Worm (Caenorhabditis elegans): ENCODE measurements around the gene dsl-7.

DNA sequence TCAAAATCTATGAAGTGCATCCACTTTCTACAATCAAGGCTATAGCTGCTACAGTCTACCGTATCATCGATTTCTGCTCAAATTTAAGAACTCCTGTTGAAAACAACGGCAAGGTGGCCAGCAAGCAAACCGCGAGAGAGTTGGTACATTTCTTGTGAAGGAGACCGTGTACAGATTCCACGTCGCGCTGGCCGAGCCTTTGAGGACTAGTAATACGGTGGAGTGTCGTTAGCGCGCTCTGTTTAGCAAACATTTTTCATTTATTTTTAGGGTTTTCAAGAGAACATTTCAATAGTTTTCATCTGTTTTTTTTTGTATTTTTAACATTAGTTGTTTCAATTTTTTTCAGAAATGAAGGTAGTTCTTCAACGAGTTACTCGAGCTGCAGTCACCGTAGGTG is 40.7 kb upstream of the dsl-7 start, which contains the start of gene pqn-68:
- TF ChIP-seq nhr-179 (tag; optimal IDR thresholded peaks at IDR 0.05) (no peak), bed-1 (GFP tag; IDR thresholded peaks at IDR 0.05) (no peak), dox-1 (GFP tag; IDR thresholded peaks at IDR 0.05) (no peak), hsf-1 (GFP tag; IDR thresholded peaks at IDR 0.05) (no peak), ztf-26 (tag; optimal IDR thresholded peaks at IDR 0.05) (no peak), unc-62 (GFP tag; optimal IDR thresholded peaks at IDR 0.05) (no peak), nfya-2 (GFP tag; IDR thresholded peaks at IDR 0.05) (no peak), F52B5.7 (tag; optimal IDR thresholded peaks at IDR 0.05) (no peak), nhr-80 (tag; optimal IDR thresholded peaks at IDR 0.05) (no peak), aptf-3 (GFP tag; IDR thresholded peaks at IDR 0.05) (no peak), ama-1 (optimal IDR thresholded peaks at IDR 0.05) (no peak), ama-1 (GFP tag; optimal IDR thresholded peaks at IDR 0.05) (no peak), ceh-79 (tag; optimal IDR thresholded peaks at IDR 0.05) (no peak), dpl-1 (GFP tag; optimal IDR thresholded peaks at IDR 0.05) (no peak), nhr-90 (tag; optimal IDR thresholded peaks at IDR 0.05) (no peak)

Data from whole organism, young adult.